Fruit fly (Drosophila melanogaster): ENCODE measurements around the gene CG13970.
A peak's percentile ranks its signal among the peaks of the same experiment; 100 is the strongest.

CG13970 gene

DNA sequence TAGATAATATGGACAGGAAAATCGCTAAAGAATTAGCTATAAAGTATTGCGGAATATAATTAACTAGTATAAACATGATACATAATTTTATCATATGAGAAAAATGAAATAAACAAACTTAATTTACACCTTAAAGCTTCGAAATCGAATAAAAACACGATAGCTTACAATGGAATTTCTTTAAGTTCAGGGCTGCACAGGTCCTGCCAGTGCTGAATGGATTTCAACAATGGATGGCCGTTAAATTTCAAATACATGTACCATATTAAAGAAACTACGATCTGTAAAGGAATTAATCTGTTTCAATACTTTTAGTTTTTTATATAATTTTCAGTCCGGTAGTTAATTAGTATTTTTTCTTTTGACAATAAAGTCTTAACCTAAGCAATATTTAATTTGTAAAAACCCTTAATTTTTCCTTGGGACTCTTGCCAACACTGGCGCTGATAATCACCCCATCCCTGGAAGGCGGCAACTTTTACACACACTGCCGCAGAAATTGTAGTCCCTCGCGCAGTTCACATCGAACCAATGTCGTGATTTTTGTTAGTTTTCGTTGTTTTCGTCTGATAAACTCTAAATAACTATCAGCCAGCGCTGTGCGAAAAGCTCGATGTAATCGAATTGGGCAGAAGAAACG is 42.8 kb downstream of the CG13970 start, which contains the start of the genes barr and lok (continued):
- no peak for TF ChIP-seq cas (GFP tag; IDR thresholded peaks at IDR 0.05)
- peak; percentile 39 for TF ChIP-seq kay (GFP tag; optimal IDR thresholded peaks at IDR 0.05)
- TF ChIP-seq schlank (tag; optimal IDR thresholded peaks at IDR 0.05): no peak
- no peak for TF ChIP-seq CG12071 (GFP tag; optimal IDR thresholded peaks at IDR 0.05)
- TF ChIP-seq CG15479 (GFP tag; optimal IDR thresholded peaks at IDR 0.05): no peak
- TF ChIP-seq CG31388 (GFP tag; optimal IDR thresholded peaks at IDR 0.05): peak; percentile 12
- peak; percentile 13 for TF ChIP-seq CG3163 (GFP tag; optimal IDR thresholded peaks at IDR 0.05)
- TF ChIP-seq CG31365 (tag; optimal IDR thresholded peaks at IDR 0.05): no peak
- peak; percentile 65 for TF ChIP-seq CG9817 (tag; optimal IDR thresholded peaks at IDR 0.05)
- no peak for TF ChIP-seq CG3065 (GFP tag; optimal IDR thresholded peaks at IDR 0.05)
- TF ChIP-seq Nf-YA (GFP tag; IDR thresholded peaks at IDR 0.05): no peak
- no peak for TF ChIP-seq tna (GFP tag; IDR thresholded peaks at IDR 0.05; ENCODE audit: partially characterized antibody)
- TF ChIP-seq NFAT (GFP tag; IDR thresholded peaks at IDR 0.05): peak; percentile 33; the same call in 1 of the 2 replicates
- no peak for TF ChIP-seq CG10274 (GFP tag; optimal IDR thresholded peaks at IDR 0.05)
- TF ChIP-seq Fer1 (GFP tag; optimal IDR thresholded peaks at IDR 0.05): no peak
- peak; percentile 95 for TF ChIP-seq Sry-β (GFP tag; optimal IDR thresholded peaks at IDR 0.05)
- no peak for TF ChIP-seq Gsc (GFP tag; IDR thresholded peaks at IDR 0.05)
- peak; percentile 49 for TF ChIP-seq Ssrp (tag; optimal IDR thresholded peaks at IDR 0.05)
- TF ChIP-seq CG8765 (GFP tag; IDR thresholded peaks at IDR 0.05): no peak
- TF ChIP-seq CG42726 (GFP tag; IDR thresholded peaks at IDR 0.05; ENCODE audit: partially characterized antibody): no peak
- no peak for TF ChIP-seq CG6175 (GFP tag; IDR thresholded peaks at IDR 0.05)
- TF ChIP-seq Atf6 (GFP tag; IDR thresholded peaks at IDR 0.05): no peak
- no peak for TF ChIP-seq Hand (GFP tag; optimal IDR thresholded peaks at IDR 0.05)
- TF ChIP-seq disco-r (GFP tag; optimal IDR thresholded peaks at IDR 0.05): no peak
- TF ChIP-seq CG10979 (tag; optimal IDR thresholded peaks at IDR 0.05): peak; percentile 17
- no peak for TF ChIP-seq CG2678 (tag; optimal IDR thresholded peaks at IDR 0.05)
- peak; percentile 49 for TF ChIP-seq CG1233 (GFP tag; optimal IDR thresholded peaks at IDR 0.05)
- TF ChIP-seq CG10366 (GFP tag; IDR thresholded peaks at IDR 0.05): no peak
- peak; percentile 60 for TF ChIP-seq lilli (GFP tag; optimal IDR thresholded peaks at IDR 0.05)
- peak; percentile 57 for TF ChIP-seq Dp (GFP tag; optimal IDR thresholded peaks at IDR 0.05)
- peak; percentile 59 for TF ChIP-seq CG18262 (tag; optimal IDR thresholded peaks at IDR 0.05)
- TF ChIP-seq esg (GFP tag; conservative IDR thresholded peaks at IDR 0.05): 0 out of 2 replicates have a peak, but pooled peaks have one; percentile 17
- peak; percentile 1 for TF ChIP-seq Neu2 (GFP tag; optimal IDR thresholded peaks at IDR 0.05; ENCODE audit: borderline replicate concordance)
- no peak for TF ChIP-seq HmgD (GFP tag; optimal IDR thresholded peaks at IDR 0.05)
- TF ChIP-seq otp (GFP tag; IDR thresholded peaks at IDR 0.05): no peak

dm6 chr2L:20057391-20057790 is 46.6 kb downstream of the CG13970 start:
- TF ChIP-seq row (GFP tag; IDR thresholded peaks at IDR 0.05) (peak; percentile 5; the same call in 1 of the 3 replicates), CG4424 (GFP tag; optimal IDR thresholded peaks at IDR 0.05) (peak; percentile 7), CG9817 (tag; optimal IDR thresholded peaks at IDR 0.05) (no peak), Ets65A (GFP tag) (peak; percentile 42), amos (GFP tag; IDR thresholded peaks at IDR 0.05; ENCODE audit: partially characterized antibody) (no peak), Doc3 (GFP tag; IDR thresholded peaks at IDR 0.05; ENCODE audit: partially characterized antibody) (no peak), oc (tag; optimal IDR thresholded peaks at IDR 0.05) (no peak), Nf-YC (tag; optimal IDR thresholded peaks at IDR 0.05) (no peak), cg (GFP tag; optimal IDR thresholded peaks at IDR 0.05) (peak; percentile 13)

All from whole organism, embryonic.